Worm (Caenorhabditis elegans): ENCODE data around the gene sru-1.

DNA sequence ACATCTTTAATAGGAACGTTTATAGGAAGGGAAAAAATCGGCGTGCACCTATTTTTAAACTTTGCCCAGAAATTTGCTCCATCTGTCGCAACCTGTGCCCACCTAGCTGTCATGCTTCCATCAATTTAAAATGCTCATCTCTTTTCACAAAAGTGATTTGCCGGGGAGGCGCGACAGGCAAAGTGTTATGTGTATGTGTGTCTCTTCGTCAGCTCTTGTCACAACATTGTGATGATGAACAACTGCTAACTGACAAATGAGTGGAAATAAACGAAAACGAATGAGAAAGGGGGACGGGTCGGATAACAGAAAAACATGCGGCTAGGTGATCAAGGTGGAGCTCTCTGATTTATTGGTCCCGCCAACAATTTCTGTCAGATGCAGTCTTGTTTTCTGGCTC is 49.8 kb downstream of the sru-1 start:
- TF ChIP-seq pqm-1 (tag; optimal IDR thresholded peaks at IDR 0.05) (no peak), F13H6.1 (tag; optimal IDR thresholded peaks at IDR 0.05) (no peak), ahr-1 (tag; optimal IDR thresholded peaks at IDR 0.05) (no peak), unc-3 (GFP tag; conservative IDR thresholded peaks at IDR 0.05) (no peak), unc-3 (tag; optimal IDR thresholded peaks at IDR 0.05) (no peak), hlh-30 (tag; optimal IDR thresholded peaks at IDR 0.05; ENCODE audit: insufficient read depth) (no peak), sox-2 (GFP tag; IDR thresholded peaks at IDR 0.05) (no peak), ztf-16 (tag; optimal IDR thresholded peaks at IDR 0.05) (no peak), elt-2 (tag; optimal IDR thresholded peaks at IDR 0.05) (no peak), dve-1 (tag; optimal IDR thresholded peaks at IDR 0.05) (no peak), ceh-31 (tag; optimal IDR thresholded peaks at IDR 0.05) (no peak), rnt-1 (tag; optimal IDR thresholded peaks at IDR 0.05) (peak; percentile 28), fkh-6 (tag; optimal IDR thresholded peaks at IDR 0.05) (no peak)

Data from whole organism, late embryonic.